Worm (Caenorhabditis elegans) whole organism, L4 larva: Measurements from ENCODE around the gene B0244.5.

Experiments used
- F26F4.8 ChIP-seq: fragments of 200-800 bp; sonication (Bioruptor generic); conservative IDR thresholded peaks from 2 replicates; pipeline ENCODE4 v1.3.6; 2022; ENCODE audit warnings: missing genetic modification characterization, missing compliant biosample characterization
- F44E2.7 ChIP-seq: fragments of 200-800 bp; sonication (Bioruptor generic); IDR thresholded peaks from 2 replicates; pipeline ENCODE4 v2.1.2; 2022; ENCODE audit warnings: missing genetic modification characterization, missing compliant biosample characterization
- T20F7.1 ChIP-seq: fragments of 200-800 bp; sonication (Bioruptor generic); optimal IDR thresholded peaks from 2 replicates; lab custom pipeline; 2018; ENCODE audit warnings: mild to moderate bottlenecking, missing genetic modification characterization, missing compliant biosample characterization
- Y48G9A.11 ChIP-seq: fragments of 200-800 bp; sonication (Bioruptor generic); IDR thresholded peaks from 2 replicates; pipeline ENCODE4 v1.3.6; 2022; ENCODE audit warnings: missing genetic modification reagents, missing genetic modification characterization, missing compliant biosample characterization
- Y5F2A.4 ChIP-seq: fragments of 200-800 bp; sonication (Bioruptor generic); optimal IDR thresholded peaks from 2 replicates; lab custom pipeline; 2018; ENCODE audit warnings: mild to moderate bottlenecking, missing genetic modification characterization, missing compliant biosample characterization
- Y75B8A.6 ChIP-seq: fragments of 200-800 bp; sonication (Bioruptor generic); IDR thresholded peaks from 2 replicates; pipeline ENCODE4 v1.3.6; 2022; ENCODE audit warnings: missing genetic modification reagents, missing genetic modification characterization, missing compliant biosample characterization
- aha-1 ChIP-seq: fragments of 150-350 bp; peaks from one replicate; lab custom pipeline; 2014; ENCODE audit warnings: missing biosample characterization, missing genetic modification characterization
- arid-1 ChIP-seq: fragments of 200-800 bp; sonication (Bioruptor generic); conservative IDR thresholded peaks from 2 replicates; pipeline ENCODE4 v1.3.6; 2022; ENCODE audit warnings: missing genetic modification reagents, missing genetic modification characterization, missing compliant biosample characterization
- ceh-20 ChIP-seq: fragments of 200-800 bp; sonication (Bioruptor generic); IDR thresholded peaks from 2 replicates; pipeline ENCODE4 v1.3.6; 2022; ENCODE audit warnings: missing genetic modification reagents, missing genetic modification characterization, missing compliant biosample characterization
- ceh-28 ChIP-seq: fragments of 150-350 bp; optimal IDR thresholded peaks from 2 replicates; lab custom pipeline; 2014; ENCODE audit warnings: missing biosample characterization, missing genetic modification reagents, missing genetic modification characterization
- ceh-32 ChIP-seq: sonication (generic microtip); optimal IDR thresholded peaks from 2 replicates; lab custom pipeline; 2016; ENCODE audit warnings: mild to moderate bottlenecking, missing genetic modification characterization, missing compliant biosample characterization; ENCODE audit not compliant: poor library complexity
- ceh-82 ChIP-seq: sonication (generic microtip); optimal IDR thresholded peaks from 2 replicates; lab custom pipeline; 2017; ENCODE audit warnings: missing biosample characterization, missing genetic modification characterization
- cey-2 ChIP-seq: sonication (generic microtip); optimal IDR thresholded peaks from 3 replicates; lab custom pipeline; 2017; ENCODE audit warnings: missing genetic modification characterization, mild to moderate bottlenecking, missing compliant biosample characterization, antibody characterized with exemption, borderline replicate concordance; ENCODE audit not compliant: insufficient read depth
- ctbp-1 ChIP-seq: fragments of 200-800 bp; sonication (Bioruptor generic); IDR thresholded peaks from 2 replicates; pipeline ENCODE4 v1.3.6; 2022; ENCODE audit warnings: missing genetic modification reagents, missing genetic modification characterization, missing compliant biosample characterization
- daf-12 ChIP-seq: fragments of 150-350 bp; optimal IDR thresholded peaks from 2 replicates; lab custom pipeline; 2014; ENCODE audit warnings: missing biosample characterization, missing genetic modification reagents, missing genetic modification characterization
- daf-19 ChIP-seq: fragments of 200-800 bp; sonication (Bioruptor generic); conservative IDR thresholded peaks from 2 replicates; pipeline ENCODE4 v1.3.6; 2022; ENCODE audit warnings: missing genetic modification characterization, missing compliant biosample characterization
- dmd-6 ChIP-seq: fragments of 200-800 bp; sonication (Bioruptor generic); IDR thresholded peaks from 2 replicates; pipeline ENCODE4 v1.3.6; 2022; ENCODE audit warnings: missing genetic modification reagents, missing genetic modification characterization, missing compliant biosample characterization
- dmd-9 ChIP-seq: fragments of 200-800 bp; sonication (Bioruptor generic); IDR thresholded peaks from 2 replicates; pipeline ENCODE4 v1.3.6; 2022; ENCODE audit warnings: missing genetic modification reagents, missing genetic modification characterization, missing compliant biosample characterization
- dve-1 ChIP-seq: sonication (generic microtip); optimal IDR thresholded peaks from 2 replicates; lab custom pipeline; 2017; ENCODE audit warnings: antibody characterized with exemption, mild to moderate bottlenecking, missing genetic modification characterization, missing compliant biosample characterization; ENCODE audit not compliant: insufficient read depth
- hmg-1.1 ChIP-seq: fragments of 200-800 bp; sonication (Bioruptor generic); IDR thresholded peaks from 2 replicates; pipeline ENCODE4 v1.3.6; 2022; ENCODE audit warnings: missing genetic modification reagents, missing genetic modification characterization, missing compliant biosample characterization
- jun-1 ChIP-seq: fragments of 150-350 bp; optimal IDR thresholded peaks from 2 replicates; lab custom pipeline; 2014; ENCODE audit warnings: missing biosample characterization, missing genetic modification reagents, missing genetic modification characterization
- lim-7 ChIP-seq: fragments of 200-800 bp; sonication (Bioruptor generic); IDR thresholded peaks from 2 replicates; pipeline ENCODE4 v1.3.6; 2022; ENCODE audit warnings: missing genetic modification characterization, missing compliant biosample characterization
- lin-1 ChIP-seq: fragments of 200-800 bp; sonication (Bioruptor generic); IDR thresholded peaks from 2 replicates; pipeline ENCODE4 v1.3.6; 2022; ENCODE audit warnings: missing genetic modification reagents, missing genetic modification characterization, missing compliant biosample characterization
- lin-13 ChIP-seq: fragments of 150-350 bp; optimal IDR thresholded peaks from 2 replicates; lab custom pipeline; 2014; ENCODE audit warnings: missing biosample characterization, missing genetic modification reagents, missing genetic modification characterization
- lin-15B ChIP-seq: fragments of 150-350 bp; sonication (generic microtip); optimal IDR thresholded peaks from 3 replicates; lab custom pipeline; 2014; ENCODE audit warnings: missing biosample characterization, missing genetic modification characterization
- lin-38 ChIP-seq: fragments of 200-800 bp; sonication (Bioruptor generic); IDR thresholded peaks from 2 replicates; pipeline ENCODE4 v1.3.6; 2022; ENCODE audit warnings: missing genetic modification reagents, missing genetic modification characterization, missing compliant biosample characterization
- lin-39 ChIP-seq: fragments of 150-350 bp; optimal IDR thresholded peaks from 2 replicates; lab custom pipeline; 2014; ENCODE audit warnings: missing biosample characterization, missing genetic modification reagents, missing genetic modification characterization
- lir-3 ChIP-seq: sonication (generic microtip); optimal IDR thresholded peaks from 2 replicates; lab custom pipeline; 2016; ENCODE audit warnings: mild to moderate bottlenecking, missing genetic modification characterization, missing compliant biosample characterization
- mdl-1 ChIP-seq, 2 experiments: fragments of 150-350 bp in 1 of 2; sonication (generic microtip) in 1 of 2; optimal IDR thresholded peaks; 2 replicates each; lab custom pipeline; 2014 to 2017; ENCODE audit warnings: missing biosample characterization in 2 of 2, missing genetic modification characterization in 2 of 2
- mdt-29 ChIP-seq: fragments of 200-800 bp; sonication (Bioruptor generic); IDR thresholded peaks from 2 replicates; pipeline ENCODE4 v1.3.6; 2022; ENCODE audit warnings: missing genetic modification reagents, missing genetic modification characterization, missing compliant biosample characterization
- mep-1 ChIP-seq: fragments of 150-350 bp; sonication (generic microtip); optimal IDR thresholded peaks from 3 replicates; lab custom pipeline; 2014; ENCODE audit warnings: missing biosample characterization, missing genetic modification characterization
- mes-2 ChIP-seq: sonication (generic microtip); optimal IDR thresholded peaks from 2 replicates; lab custom pipeline; 2016; ENCODE audit warnings: missing genotype, mild to moderate bottlenecking, missing genetic modification characterization, missing compliant biosample characterization; ENCODE audit not compliant: poor library complexity, severe bottlenecking
- mxl-2 ChIP-seq: fragments of 200-800 bp; sonication (Bioruptor generic); conservative IDR thresholded peaks from 2 replicates; pipeline ENCODE4 v1.3.6; 2022; ENCODE audit warnings: missing genetic modification reagents, missing genetic modification characterization, missing compliant biosample characterization
- mxl-3 ChIP-seq: fragments of 200-800 bp; sonication (Bioruptor generic); optimal IDR thresholded peaks from 2 replicates; lab custom pipeline; 2018; ENCODE audit warnings: mild to moderate bottlenecking, missing genetic modification characterization, missing compliant biosample characterization
- nhr-111 ChIP-seq: fragments of 200-800 bp; sonication (Bioruptor generic); optimal IDR thresholded peaks from 2 replicates; lab custom pipeline; 2018; ENCODE audit warnings: mild to moderate bottlenecking, missing genetic modification characterization, missing compliant biosample characterization
- nhr-237 ChIP-seq: sonication (generic microtip); optimal IDR thresholded peaks from 2 replicates; lab custom pipeline; 2017; ENCODE audit warnings: missing biosample characterization, missing genetic modification characterization
- nhr-25 ChIP-seq: sonication (generic microtip); optimal IDR thresholded peaks from 2 replicates; lab custom pipeline; 2017; ENCODE audit warnings: missing genetic modification characterization, mild to moderate bottlenecking, missing compliant biosample characterization, antibody characterized with exemption, moderate library complexity, borderline replicate concordance; ENCODE audit not compliant: insufficient read depth
- nhr-48 ChIP-seq: sonication (generic microtip); optimal IDR thresholded peaks from 2 replicates; lab custom pipeline; 2016; ENCODE audit warnings: mild to moderate bottlenecking, missing genetic modification characterization, missing compliant biosample characterization
- nhr-6 ChIP-seq: fragments of 150-350 bp; optimal IDR thresholded peaks from 2 replicates; lab custom pipeline; 2014; ENCODE audit warnings: missing biosample characterization, missing genetic modification characterization
- php-3 ChIP-seq: fragments of 200-800 bp; sonication (Bioruptor generic); IDR thresholded peaks from 2 replicates; pipeline ENCODE4 v1.3.6; 2022; ENCODE audit warnings: missing genetic modification reagents, missing genetic modification characterization, missing compliant biosample characterization
- pqm-1 ChIP-seq: sonication (generic microtip); optimal IDR thresholded peaks from 2 replicates; lab custom pipeline; 2017; ENCODE audit warnings: missing biosample characterization, missing genetic modification characterization
- rbr-2 ChIP-seq: sonication (generic microtip); optimal IDR thresholded peaks from 2 replicates; lab custom pipeline; 2016; ENCODE audit warnings: missing genotype, missing genetic modification characterization, missing compliant biosample characterization
- spr-1 ChIP-seq: sonication (generic microtip); optimal IDR thresholded peaks from 2 replicates; lab custom pipeline; 2016; ENCODE audit warnings: mild to moderate bottlenecking, missing genetic modification characterization, missing compliant biosample characterization
- tag-97 ChIP-seq: fragments of 200-800 bp; sonication (Bioruptor generic); IDR thresholded peaks from 2 replicates; pipeline ENCODE4 v1.3.6; 2022; ENCODE audit warnings: missing genetic modification characterization, missing compliant biosample characterization
- unc-39 ChIP-seq: sonication (generic microtip); optimal IDR thresholded peaks from 2 replicates; lab custom pipeline; 2017; ENCODE audit warnings: missing biosample characterization, missing genetic modification characterization
- unc-62 ChIP-seq, 3 experiments: fragments of 150-350 bp in 1 of 3; sonication (generic microtip); optimal IDR thresholded peaks in 2 of 3; peaks in 1 of 3; 1 replicate in 1 of 3; 2 replicates in 2 of 3; lab custom pipeline; 2014 to 2017; ENCODE audit warnings: missing biosample characterization in 3 of 3, missing genetic modification characterization in 3 of 3, missing genetic modification reagents in 3 of 3, missing genotype in 1 of 3
- vab-7 ChIP-seq: fragments of 200-800 bp; sonication (Bioruptor generic); IDR thresholded peaks from 2 replicates; pipeline ENCODE4 v1.3.6; 2022; ENCODE audit warnings: missing genetic modification reagents, missing genetic modification characterization, missing compliant biosample characterization
- zip-11 ChIP-seq: fragments of 200-800 bp; sonication (Bioruptor generic); IDR thresholded peaks from 2 replicates; pipeline ENCODE4 v1.3.6; 2022; ENCODE audit warnings: missing genetic modification characterization, missing compliant biosample characterization
- ztf-11 ChIP-seq: fragments of 150-350 bp; optimal IDR thresholded peaks from 2 replicates; lab custom pipeline; 2014; ENCODE audit warnings: missing biosample characterization, missing genetic modification characterization

The B0244.5 gene

ce11 chrIII:5769726-5770235 lies 25.1 kb downstream of the B0244.5 start, which contains the start of gene cutl-23 (continued):
- TF ChIP-seq php-3 (GFP tag; lab: Robert Waterston, UW) (no peak), dve-1 (tag; lab: Kevin White, UChicago) (no peak), daf-19 (GFP tag; lab: Robert Waterston, UW) (peak; percentile 58; the same call in 1 of the 2 replicates), arid-1 (GFP tag; lab: Robert Waterston, UW) (peak; percentile 61; the same call in 1 of the 2 replicates), tag-97 (GFP tag; lab: Robert Waterston, UW) (no peak), F26F4.8 (peak; percentile 80; the same call in 1 of the 2 replicates), nhr-237 (no peak), zip-11 (GFP tag; lab: Robert Waterston, UW) (no peak), daf-12 (tag; lab: Kevin White, UChicago) (no peak), Y48G9A.11 (GFP tag; lab: Robert Waterston, UW) (peak; percentile 77), ceh-28 (tag; lab: Kevin White, UChicago) (no peak), ceh-32 (tag; lab: Kevin White, UChicago) (no peak), spr-1 (no peak), lim-7 (GFP tag; lab: Robert Waterston, UW) (peak; percentile 86), rbr-2 (tag; lab: Kevin White, UChicago) (peak; percentile 50), aha-1 (tag; lab: Kevin White, UChicago) (no peak), jun-1 (tag; lab: Kevin White, UChicago) (no peak), nhr-25 (tag; lab: Kevin White, UChicago) (no peak), dmd-6 (peak; percentile 24; the same call in 1 of the 2 replicates), pqm-1 (tag; lab: Kevin White, UChicago) (no peak), mdt-29 (GFP tag; lab: Robert Waterston, UW) (no peak), lin-38 (GFP tag; lab: Robert Waterston, UW) (no peak), dmd-9 (GFP tag; lab: Robert Waterston, UW) (0 out of 2 replicates have a peak, but pooled peaks have one; percentile 41), mep-1 (no peak), lin-39 (no peak), Y5F2A.4 (GFP tag; lab: Kevin White, UChicago) (peak; percentile 35), nhr-48 (tag; lab: Kevin White, UChicago) (no peak), mxl-3 (GFP tag; lab: Kevin White, UChicago) (peak; percentile 51), mes-2 (tag; lab: Kevin White, UChicago) (peak; percentile 77), unc-39 (tag; lab: Kevin White, UChicago) (no peak), hmg-1.1 (GFP tag; lab: Robert Waterston, UW) (peak; percentile 49; the same call in 1 of the 2 replicates), nhr-6 (tag; lab: Kevin White, UChicago) (no peak), nhr-111 (GFP tag; lab: Kevin White, UChicago) (no peak), mdl-1 (tag; optimal IDR thresholded peaks at IDR 0.05; lab: Kevin White, UChicago) (no peak), lin-13 (GFP tag; lab: Kevin White, UChicago) (no peak), F44E2.7 (GFP tag; lab: Robert Waterston, UW) (peak; percentile 59; the same call in 1 of the 2 replicates), cey-2 (tag; lab: Kevin White, UChicago) (no peak), ctbp-1 (GFP tag; lab: Robert Waterston, UW) (peak; percentile 72), vab-7 (GFP tag; lab: Robert Waterston, UW) (peak; percentile 86), lin-15B (tag; lab: Kevin White, UChicago) (no peak), ztf-11 (tag; lab: Kevin White, UChicago) (no peak), mxl-2 (GFP tag; lab: Robert Waterston, UW) (no peak), Y75B8A.6 (GFP tag; lab: Robert Waterston, UW) (no peak), unc-62 (GFP tag; optimal IDR thresholded peaks at IDR 0.05 in 1 of 2; lab: Kevin White, UChicago) (no peak), unc-62 (tag; optimal IDR thresholded peaks at IDR 0.05; lab: Kevin White, UChicago) (no peak), lir-3 (tag; lab: Kevin White, UChicago) (peak; percentile 69), ceh-20 (GFP tag; lab: Robert Waterston, UW) (0 out of 2 replicates have a peak, but pooled peaks have one; percentile 30), lin-1 (GFP tag; lab: Robert Waterston, UW) (0 out of 2 replicates have a peak, but pooled peaks have one; percentile 29), T20F7.1 (no peak), ceh-82 (no peak)
